Worm (Caenorhabditis elegans) whole organism, young adult: ENCODE results near the gene K02D10.2.

Experiments
- B0019.2 ChIP-seq: fragments of 200-800 bp; sonication (Bioruptor generic); conservative IDR thresholded peaks from 2 replicates; pipeline ENCODE4 v1.3.6; 2022; ENCODE audit warnings: missing genetic modification reagents, missing genetic modification characterization, missing compliant biosample characterization
- B0336.3 ChIP-seq: fragments of 200-800 bp; sonication (Bioruptor generic); IDR thresholded peaks from 2 replicates; pipeline ENCODE4 v1.3.6; 2022; ENCODE audit warnings: missing genetic modification characterization, missing compliant biosample characterization
- F10E7.11 ChIP-seq: sonication (generic microtip); optimal IDR thresholded peaks from 2 replicates; lab custom pipeline; 2017; ENCODE audit warnings: mild to moderate bottlenecking, missing genetic modification characterization, moderate library complexity, missing compliant biosample characterization
- F33H1.4 ChIP-seq: fragments of 200-800 bp; sonication (Bioruptor generic); IDR thresholded peaks from 2 replicates; pipeline ENCODE4 v1.3.6; 2022; ENCODE audit warnings: missing genetic modification reagents, missing genetic modification characterization, missing compliant biosample characterization
- F37B4.10 ChIP-seq: fragments of 200-800 bp; sonication (Bioruptor generic); IDR thresholded peaks from 2 replicates; pipeline ENCODE4 v1.3.6; 2022; ENCODE audit warnings: missing genetic modification characterization, missing compliant biosample characterization
- F52B5.7 ChIP-seq: sonication (generic microtip); optimal IDR thresholded peaks from 2 replicates; lab custom pipeline; 2016; ENCODE audit warnings: mild to moderate bottlenecking, missing genetic modification characterization, missing compliant biosample characterization
- F55B11.4 ChIP-seq: sonication (generic microtip); optimal IDR thresholded peaks from 2 replicates; lab custom pipeline; 2016; ENCODE audit warnings: missing compliant biosample characterization, missing genetic modification characterization, borderline replicate concordance; ENCODE audit not compliant: insufficient read depth
- F57A8.1 ChIP-seq: fragments of 200-800 bp; sonication (Bioruptor generic); optimal IDR thresholded peaks from 2 replicates; lab custom pipeline; 2018; ENCODE audit warnings: mild to moderate bottlenecking, missing genetic modification characterization, moderate library complexity, missing compliant biosample characterization
- F57C9.4 ChIP-seq: sonication (generic microtip); optimal IDR thresholded peaks from 2 replicates; lab custom pipeline; 2017; ENCODE audit warnings: mild to moderate bottlenecking, missing genetic modification characterization, missing compliant biosample characterization
- Y53F4B.3 ChIP-seq: fragments of 200-800 bp; sonication (Bioruptor generic); IDR thresholded peaks from 2 replicates; pipeline ENCODE4 v1.3.6; 2022; ENCODE audit warnings: missing genetic modification reagents, missing genetic modification characterization, missing compliant biosample characterization
- Y56A3A.18 ChIP-seq: fragments of 200-800 bp; sonication (Bioruptor generic); IDR thresholded peaks from 2 replicates; pipeline ENCODE4 v1.3.6; 2022; ENCODE audit warnings: missing genetic modification reagents, missing genetic modification characterization, missing compliant biosample characterization
- Y79H2A.3 ChIP-seq: fragments of 200-800 bp; sonication (Bioruptor generic); conservative IDR thresholded peaks from 2 replicates; pipeline ENCODE4 v1.3.6; 2022; ENCODE audit warnings: missing genetic modification reagents, missing genetic modification characterization, missing compliant biosample characterization
- ZK185.1 ChIP-seq: sonication (generic microtip); optimal IDR thresholded peaks from 2 replicates; lab custom pipeline; 2016; ENCODE audit warnings: mild to moderate bottlenecking, missing genetic modification characterization, missing compliant biosample characterization; ENCODE audit not compliant: poor library complexity, severe bottlenecking
- attf-3 ChIP-seq: fragments of 200-800 bp; sonication (Bioruptor generic); conservative IDR thresholded peaks from 2 replicates; pipeline ENCODE4 v1.3.6; 2022; ENCODE audit warnings: missing genetic modification reagents, missing genetic modification characterization, missing compliant biosample characterization
- ccch-3 ChIP-seq: fragments of 200-800 bp; sonication (Bioruptor generic); optimal IDR thresholded peaks from 2 replicates; lab custom pipeline; 2018; ENCODE audit warnings: mild to moderate bottlenecking, missing genetic modification characterization, missing compliant biosample characterization
- cebp-1 ChIP-seq, 2 experiments: fragments of 200-800 bp in 1 of 2; sonication (Bioruptor generic) in 1 of 2; sonication (generic microtip) in 1 of 2; IDR thresholded peaks in 1 of 2; optimal IDR thresholded peaks in 1 of 2; 2 replicates each; pipeline versions ENCODE4 v1.3.6 to Lab custom; 2017 to 2022; ENCODE audit warnings: missing compliant biosample characterization in 2 of 2, missing genetic modification characterization in 2 of 2, mild to moderate bottlenecking in 1 of 2, missing genetic modification reagents in 1 of 2, moderate library complexity in 1 of 2
- ceh-27 ChIP-seq: fragments of 200-800 bp; sonication (Bioruptor generic); optimal IDR thresholded peaks from 2 replicates; lab custom pipeline; 2018; ENCODE audit warnings: mild to moderate bottlenecking, missing genetic modification characterization, moderate library complexity, missing compliant biosample characterization
- ceh-79 ChIP-seq: sonication (generic microtip); optimal IDR thresholded peaks from 2 replicates; lab custom pipeline; 2017; ENCODE audit warnings: mild to moderate bottlenecking, missing genetic modification characterization, missing compliant biosample characterization
- die-1 ChIP-seq: sonication (generic microtip); optimal IDR thresholded peaks from 2 replicates; lab custom pipeline; 2016; ENCODE audit warnings: missing genotype, mild to moderate bottlenecking, missing genetic modification characterization, missing compliant biosample characterization
- dpff-1 ChIP-seq: sonication (generic microtip); optimal IDR thresholded peaks from 2 replicates; lab custom pipeline; 2017; ENCODE audit warnings: mild to moderate bottlenecking, missing genetic modification characterization, missing compliant biosample characterization
- dpl-1 ChIP-seq: fragments of 150-350 bp; optimal IDR thresholded peaks from 2 replicates; lab custom pipeline; 2014; ENCODE audit warnings: missing biosample characterization, missing genetic modification reagents, missing genetic modification characterization
- fkh-3 ChIP-seq: sonication (generic microtip); optimal IDR thresholded peaks from 2 replicates; lab custom pipeline; 2016; ENCODE audit warnings: mild to moderate bottlenecking, missing genetic modification characterization, missing compliant biosample characterization
- hsf-1 ChIP-seq: fragments of 200-800 bp; sonication (Bioruptor generic); IDR thresholded peaks from 2 replicates; pipeline ENCODE4 v1.3.6; 2022; ENCODE audit warnings: missing genetic modification reagents, missing genetic modification characterization, missing compliant biosample characterization
- let-526 ChIP-seq: fragments of 200-800 bp; sonication (Bioruptor generic); IDR thresholded peaks from 2 replicates; pipeline ENCODE4 v1.3.6; 2022; ENCODE audit warnings: missing genetic modification reagents, missing genetic modification characterization, missing compliant biosample characterization
- let-607 ChIP-seq, 2 experiments: fragments of 200-800 bp in 1 of 2; sonication (Bioruptor generic) in 1 of 2; sonication (generic microtip) in 1 of 2; optimal IDR thresholded peaks; 2 replicates each; lab custom pipeline; 2016 to 2018; ENCODE audit warnings: mild to moderate bottlenecking in 2 of 2, missing compliant biosample characterization in 2 of 2, missing genetic modification characterization in 2 of 2, moderate library complexity in 2 of 2, missing genotype in 1 of 2
- lin-26 ChIP-seq: fragments of 200-800 bp; sonication (Bioruptor generic); IDR thresholded peaks from 2 replicates; pipeline ENCODE4 v1.3.6; 2022; ENCODE audit warnings: missing genetic modification reagents, missing genetic modification characterization, missing compliant biosample characterization
- lin-35 ChIP-seq, 3 experiments: fragments of 150-350 bp in 2 of 3; sonication (generic microtip) in 1 of 3; optimal IDR thresholded peaks; 2 replicates each; lab custom pipeline; 2014 to 2018; ENCODE audit warnings: missing biosample characterization in 3 of 3, missing genetic modification characterization in 3 of 3, missing genetic modification reagents in 3 of 3
- lin-54 ChIP-seq: fragments of 200-800 bp; sonication (Bioruptor generic); optimal IDR thresholded peaks from 2 replicates; lab custom pipeline; 2018; ENCODE audit warnings: mild to moderate bottlenecking, missing genetic modification characterization, missing compliant biosample characterization
- lsy-27 ChIP-seq: sonication (generic microtip); optimal IDR thresholded peaks from 2 replicates; lab custom pipeline; 2017; ENCODE audit warnings: missing genetic modification characterization, mild to moderate bottlenecking, missing compliant biosample characterization, antibody characterized with exemption, missing genotype, borderline replicate concordance; ENCODE audit not compliant: insufficient read depth
- nfya-1 ChIP-seq: sonication (generic microtip); optimal IDR thresholded peaks from 2 replicates; lab custom pipeline; 2017; ENCODE audit warnings: antibody characterized with exemption, missing compliant biosample characterization, missing genetic modification characterization, borderline replicate concordance; ENCODE audit not compliant: insufficient read depth
- nfyb-1 ChIP-seq: fragments of 200-800 bp; sonication (Bioruptor generic); IDR thresholded peaks from 2 replicates; pipeline ENCODE4 v1.3.6; 2022; ENCODE audit warnings: missing genetic modification reagents, missing genetic modification characterization, missing compliant biosample characterization
- nhr-120 ChIP-seq: fragments of 200-800 bp; sonication (Bioruptor generic); IDR thresholded peaks from 2 replicates; pipeline ENCODE4 v1.3.6; 2022; ENCODE audit warnings: missing genetic modification characterization, missing compliant biosample characterization
- rcor-1 ChIP-seq: fragments of 200-800 bp; sonication (Bioruptor generic); IDR thresholded peaks from 2 replicates; pipeline ENCODE4 v1.3.6; 2022; ENCODE audit warnings: missing genetic modification reagents, missing genetic modification characterization, missing compliant biosample characterization
- rpc-1 ChIP-seq, 2 experiments: fragments of 150-350 bp in 1 of 2; sonication (generic microtip) in 1 of 2; optimal IDR thresholded peaks; 2 replicates each; lab custom pipeline; 2014 to 2018; ENCODE audit warnings: missing biosample characterization in 1 of 2, missing genetic modification characterization in 1 of 2, missing genetic modification reagents in 1 of 2, missing genotype in 1 of 2
- sdz-38 ChIP-seq: sonication (generic microtip); optimal IDR thresholded peaks from 2 replicates; lab custom pipeline; 2016; ENCODE audit warnings: missing genotype, missing genetic modification characterization, missing compliant biosample characterization
- snpc-1.1 ChIP-seq: sonication (generic microtip); optimal IDR thresholded peaks from 2 replicates; lab custom pipeline; 2017; ENCODE audit warnings: missing genetic modification characterization, mild to moderate bottlenecking, missing compliant biosample characterization, antibody characterized with exemption, moderate library complexity, missing genotype, missing genetic modification reagents; ENCODE audit not compliant: insufficient read depth
- snpc-4 ChIP-seq, 5 experiments: fragments of 150-350 bp in 1 of 5; sonication (generic microtip) in 4 of 5; optimal IDR thresholded peaks; 2 replicates each; lab custom pipeline; 2014 to 2018; ENCODE audit warnings: missing genetic modification characterization in 5 of 5, missing biosample characterization in 3 of 5, antibody characterized with exemption in 2 of 5, mild to moderate bottlenecking in 2 of 5, missing compliant biosample characterization in 2 of 5, missing genotype in 2 of 5, moderate library complexity in 2 of 5, missing genetic modification reagents in 1 of 5
- somi-1 ChIP-seq: fragments of 200-800 bp; sonication (Bioruptor generic); optimal IDR thresholded peaks from 2 replicates; lab custom pipeline; 2018; ENCODE audit warnings: mild to moderate bottlenecking, missing genetic modification characterization, missing compliant biosample characterization
- tbp1 ChIP-seq: fragments of 200-800 bp; sonication (Bioruptor generic); optimal IDR thresholded peaks from 2 replicates; lab custom pipeline; 2018; ENCODE audit warnings: mild to moderate bottlenecking, missing genetic modification characterization, missing compliant biosample characterization
- xnd-1 ChIP-seq: sonication (generic microtip); optimal IDR thresholded peaks from 2 replicates; lab custom pipeline; 2016; ENCODE audit warnings: missing genotype, missing genetic modification reagents, missing genetic modification characterization, missing compliant biosample characterization
- zfh-2 ChIP-seq: fragments of 200-800 bp; sonication (Bioruptor generic); conservative IDR thresholded peaks from 2 replicates; pipeline ENCODE4 v1.3.6; 2022; ENCODE audit warnings: missing genetic modification reagents, missing genetic modification characterization, missing compliant biosample characterization
- zim-3 ChIP-seq: sonication (generic microtip); optimal IDR thresholded peaks from 2 replicates; lab custom pipeline; 2017; ENCODE audit warnings: mild to moderate bottlenecking, missing genetic modification characterization, moderate library complexity, missing compliant biosample characterization
- ztf-18 ChIP-seq: sonication (generic microtip); optimal IDR thresholded peaks from 2 replicates; lab custom pipeline; 2016; ENCODE audit warnings: missing genotype, mild to moderate bottlenecking, missing genetic modification characterization, missing compliant biosample characterization
- ztf-26 ChIP-seq: sonication (generic microtip); optimal IDR thresholded peaks from 2 replicates; lab custom pipeline; 2017; ENCODE audit warnings: missing genetic modification characterization, missing compliant biosample characterization
- ztf-6 ChIP-seq: fragments of 200-800 bp; sonication (Bioruptor generic); IDR thresholded peaks from 2 replicates; pipeline ENCODE4 v1.3.6; 2022; ENCODE audit warnings: missing genetic modification reagents, missing genetic modification characterization, missing compliant biosample characterization

Gene K02D10.2

ce11 chrIII:8794793-8795192, 23.7 kb upstream of the K02D10.2 start (continued):
- TF ChIP-seq lin-26 (GFP tag; lab: Robert Waterston, UW) (0 out of 2 replicates have a peak, but pooled peaks have one; percentile 48), lsy-27 (tag; lab: Kevin White, UChicago) (no peak), snpc-1.1 (tag; lab: Kevin White, UChicago) (no peak), let-526 (GFP tag; lab: Robert Waterston, UW) (peak; percentile 18; the same call in 1 of the 2 replicates), ztf-26 (tag; lab: Kevin White, UChicago) (peak; percentile 57), tbp1 (peak; percentile 43), F52B5.7 (no peak), F10E7.11 (tag; lab: Kevin White, UChicago) (no peak), ceh-27 (peak; percentile 63), ccch-3 (GFP tag; lab: Kevin White, UChicago) (no peak), Y53F4B.3 (GFP tag; lab: Robert Waterston, UW) (no peak), Y56A3A.18 (GFP tag; lab: Robert Waterston, UW) (no peak), dpff-1 (tag; lab: Kevin White, UChicago) (no peak), ZK185.1 (tag; lab: Kevin White, UChicago) (peak; percentile 48), Y79H2A.3 (GFP tag; lab: Robert Waterston, UW) (peak; percentile 24; the same call in 1 of the 2 replicates), fkh-3 (tag; lab: Kevin White, UChicago) (no peak), F33H1.4 (GFP tag; lab: Robert Waterston, UW) (0 out of 2 replicates have a peak, but pooled peaks have one; percentile 19), nfyb-1 (GFP tag; lab: Robert Waterston, UW) (0 out of 2 replicates have a peak, but pooled peaks have one; percentile 67), cebp-1 (GFP tag; IDR thresholded peaks at IDR 0.05; lab: Robert Waterston, UW) (0 out of 2 replicates have a peak, but pooled peaks have one; percentile 9), cebp-1 (tag; optimal IDR thresholded peaks at IDR 0.05; lab: Kevin White, UChicago) (peak; percentile 73), attf-3 (peak; percentile 48; the same call in 1 of the 2 replicates), zim-3 (tag; lab: Kevin White, UChicago) (no peak), F37B4.10 (GFP tag; lab: Robert Waterston, UW) (no peak), snpc-4 (GFP tag; optimal IDR thresholded peaks at IDR 0.05; lab: Kevin White, UChicago) (no peak), snpc-4 (tag; optimal IDR thresholded peaks at IDR 0.05; lab: Kevin White, UChicago) (peak in 3 of 4 experiments; percentile 43 to 72 (median 64)), F57C9.4 (tag; lab: Kevin White, UChicago) (no peak), ztf-6 (GFP tag; lab: Robert Waterston, UW) (no peak), B0019.2 (GFP tag; lab: Robert Waterston, UW) (no peak), nhr-120 (GFP tag; lab: Robert Waterston, UW) (no peak), ztf-18 (tag; lab: Kevin White, UChicago) (no peak), nfya-1 (tag; lab: Kevin White, UChicago) (no peak), lin-35 (GFP tag; optimal IDR thresholded peaks at IDR 0.05; lab: Kevin White, UChicago) (no peak), somi-1 (GFP tag; lab: Kevin White, UChicago) (no peak), zfh-2 (GFP tag; lab: Robert Waterston, UW) (peak; percentile 83), lin-54 (GFP tag; lab: Kevin White, UChicago) (peak; percentile 64), B0336.3 (GFP tag; lab: Robert Waterston, UW) (no peak), hsf-1 (GFP tag; lab: Robert Waterston, UW) (peak; percentile 69), xnd-1 (tag; lab: Kevin White, UChicago) (no peak), let-607 (tag; optimal IDR thresholded peaks at IDR 0.05; lab: Kevin White, UChicago) (no peak), rpc-1 (optimal IDR thresholded peaks at IDR 0.05; lab: Kevin White, UChicago) (no peak), rpc-1 (tag; optimal IDR thresholded peaks at IDR 0.05; lab: Kevin White, UChicago) (no peak), sdz-38 (tag; lab: Kevin White, UChicago) (no peak), F57A8.1 (no peak), dpl-1 (no peak), F55B11.4 (tag; lab: Kevin White, UChicago) (no peak), rcor-1 (0 out of 2 replicates have a peak, but pooled peaks have one; percentile 23), ceh-79 (no peak), die-1 (peak; percentile 51)
